Fruit fly (Drosophila melanogaster): ENCODE results near the gene Wsck.

dm6 chr3R:24626667-24627066, 3.2 kb downstream of the Wsck start:
- no peak for TF ChIP-seq psq (GFP tag; optimal IDR thresholded peaks at IDR 0.05)
- no peak for TF ChIP-seq tai (GFP tag; optimal IDR thresholded peaks at IDR 0.05)
- TF ChIP-seq lola (GFP tag; optimal IDR thresholded peaks at IDR 0.05) = no peak
- no peak for TF ChIP-seq br (GFP tag; optimal IDR thresholded peaks at IDR 0.05)
- no peak for TF ChIP-seq pan (optimal IDR thresholded peaks at IDR 0.05)
- no peak for TF ChIP-seq Sp1 (GFP tag; optimal IDR thresholded peaks at IDR 0.05)
- TF ChIP-seq dl (GFP tag; optimal IDR thresholded peaks at IDR 0.05; ENCODE audit: insufficient read depth in 1 of 2, partially characterized antibody in 2 of 2) = no peak
- TF ChIP-seq CrebA (GFP tag; optimal IDR thresholded peaks at IDR 0.05; ENCODE audit: borderline replicate concordance) = no peak
- no peak for TF ChIP-seq rgr (GFP tag; optimal IDR thresholded peaks at IDR 0.05)
- no peak for TF ChIP-seq jim (GFP tag; optimal IDR thresholded peaks at IDR 0.05)
- no peak for TF ChIP-seq dmrt93B (GFP tag; optimal IDR thresholded peaks at IDR 0.05)

All from whole organism, wandering third instar larva.